Worm (Caenorhabditis elegans): ENCODE measurements around the gene B0281.4.

Gene B0281.4

DNA sequence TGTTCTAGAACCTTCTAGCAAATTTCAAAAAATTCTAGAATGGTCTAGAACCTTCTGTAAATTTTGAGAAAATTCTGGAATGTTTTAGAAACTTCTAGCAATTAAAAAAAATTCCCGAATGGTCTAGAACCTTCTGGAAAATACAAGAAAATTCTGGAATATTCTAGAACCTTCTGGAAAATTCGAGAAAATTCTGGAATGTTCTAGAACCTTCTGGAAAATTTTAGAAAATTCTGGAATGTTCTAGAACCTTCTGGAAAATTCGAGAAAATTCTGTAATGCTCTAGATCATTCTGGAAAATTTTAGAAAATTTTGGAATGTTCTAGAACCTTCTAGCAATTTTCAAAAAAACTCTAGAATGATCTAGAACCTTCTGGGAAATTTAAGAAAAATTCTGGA lies 31.8 kb upstream of the B0281.4 start:
- TF ChIP-seq ceh-36 (tag; optimal IDR thresholded peaks at IDR 0.05) = no peak
- TF ChIP-seq hmg-4 (GFP tag; optimal IDR thresholded peaks at IDR 0.05) = no peak
- no peak for TF ChIP-seq tbx-11 (GFP tag; IDR thresholded peaks at IDR 0.05)
- TF ChIP-seq tra-4 (tag; optimal IDR thresholded peaks at IDR 0.05) = no peak
- TF ChIP-seq aly-1 (tag; optimal IDR thresholded peaks at IDR 0.05) = no peak
- no peak for TF ChIP-seq scrt-1 (GFP tag; IDR thresholded peaks at IDR 0.05)
- no peak for TF ChIP-seq ceh-13 (GFP tag; optimal IDR thresholded peaks at IDR 0.05)
- no peak for TF ChIP-seq flt-1 (GFP tag; IDR thresholded peaks at IDR 0.05)
- TF ChIP-seq hmbx-1 (tag; optimal IDR thresholded peaks at IDR 0.05) = no peak
- TF ChIP-seq hnd-1 (tag; optimal IDR thresholded peaks at IDR 0.05) = no peak
- TF ChIP-seq ets-7 (tag; optimal IDR thresholded peaks at IDR 0.05) = no peak
- TF ChIP-seq tbx-37 (GFP tag; conservative IDR thresholded peaks at IDR 0.05) = no peak

DNA sequence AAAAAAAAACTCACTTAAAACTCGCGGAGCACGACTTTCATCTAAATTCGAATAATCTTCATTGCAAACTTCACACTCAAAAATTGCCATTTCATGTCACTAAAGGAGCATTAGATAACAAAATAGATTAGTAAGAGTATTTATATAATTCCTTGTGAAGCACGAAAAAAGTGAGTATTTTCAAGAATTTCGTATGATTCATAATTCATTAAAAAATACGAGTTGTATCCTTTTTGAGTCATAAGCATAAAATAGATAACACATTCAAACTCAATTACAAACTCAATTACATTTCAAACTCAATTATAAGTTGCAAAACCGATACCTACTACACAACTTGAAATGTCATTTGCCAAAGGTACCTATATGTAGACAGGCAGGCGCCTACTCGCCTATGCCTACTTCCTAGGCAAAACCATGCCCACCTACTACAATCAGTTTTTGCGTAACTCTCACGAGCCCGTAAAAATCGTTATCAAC lies 30.4 kb upstream of the B0281.4 start, which contains the start of the genes ZK1240.8 and ZK1240.1:
Gene ZK1240.8, minus strand, starts transcription at position 101 of the 480 bp plus-strand sequence.
Gene ZK1240.1, plus strand, starts transcription at position 430 of the 480 bp plus-strand sequence.
- TF ChIP-seq hmg-4 (GFP tag; optimal IDR thresholded peaks at IDR 0.05) (no peak), F13C5.2 (tag; optimal IDR thresholded peaks at IDR 0.05) (no peak), B0310.2 (tag; optimal IDR thresholded peaks at IDR 0.05) (no peak)

DNA sequence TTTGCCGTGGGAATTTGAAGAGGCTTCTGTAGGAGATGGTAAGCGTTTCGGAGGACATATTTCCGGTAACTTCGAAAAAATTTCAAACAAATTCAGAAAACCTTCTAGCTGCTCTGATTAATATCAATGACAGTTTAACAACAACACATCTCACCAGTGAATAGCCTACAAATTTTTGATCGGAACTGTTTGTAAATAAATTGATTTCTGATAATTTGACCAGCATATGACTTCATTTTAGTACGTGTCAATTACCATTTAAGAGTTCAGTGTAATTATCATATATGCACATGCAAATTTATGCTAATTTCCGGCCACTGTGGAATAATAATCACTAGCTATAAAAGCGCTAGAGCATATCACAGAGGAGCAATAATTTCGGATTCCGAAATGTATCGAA lies 26.3 kb upstream of the B0281.4 start, which contains the start of gene ZK1240.11:
Gene ZK1240.11, plus strand, starts transcription at position 301 of the 400 bp plus-strand sequence.
- TF ChIP-seq tbx-37 (GFP tag; conservative IDR thresholded peaks at IDR 0.05) (no peak), ama-1 (optimal IDR thresholded peaks at IDR 0.05) (no peak), ceh-36 (tag; optimal IDR thresholded peaks at IDR 0.05) (no peak), pes-1 (GFP tag; IDR thresholded peaks at IDR 0.05) (no peak), aly-1 (tag; optimal IDR thresholded peaks at IDR 0.05) (no peak), hmg-4 (GFP tag; optimal IDR thresholded peaks at IDR 0.05) (no peak), ets-7 (tag; optimal IDR thresholded peaks at IDR 0.05) (no peak), tra-4 (tag; optimal IDR thresholded peaks at IDR 0.05) (no peak), F13C5.2 (tag; optimal IDR thresholded peaks at IDR 0.05) (no peak), hnd-1 (tag; optimal IDR thresholded peaks at IDR 0.05) (no peak), sea-1 (GFP tag; conservative IDR thresholded peaks at IDR 0.05) (no peak), B0310.2 (tag; optimal IDR thresholded peaks at IDR 0.05) (no peak), flt-1 (GFP tag; IDR thresholded peaks at IDR 0.05) (no peak), ceh-13 (GFP tag; optimal IDR thresholded peaks at IDR 0.05) (no peak), tbx-11 (GFP tag; IDR thresholded peaks at IDR 0.05) (no peak), hmbx-1 (tag; optimal IDR thresholded peaks at IDR 0.05) (no peak), scrt-1 (GFP tag; IDR thresholded peaks at IDR 0.05) (no peak)

DNA sequence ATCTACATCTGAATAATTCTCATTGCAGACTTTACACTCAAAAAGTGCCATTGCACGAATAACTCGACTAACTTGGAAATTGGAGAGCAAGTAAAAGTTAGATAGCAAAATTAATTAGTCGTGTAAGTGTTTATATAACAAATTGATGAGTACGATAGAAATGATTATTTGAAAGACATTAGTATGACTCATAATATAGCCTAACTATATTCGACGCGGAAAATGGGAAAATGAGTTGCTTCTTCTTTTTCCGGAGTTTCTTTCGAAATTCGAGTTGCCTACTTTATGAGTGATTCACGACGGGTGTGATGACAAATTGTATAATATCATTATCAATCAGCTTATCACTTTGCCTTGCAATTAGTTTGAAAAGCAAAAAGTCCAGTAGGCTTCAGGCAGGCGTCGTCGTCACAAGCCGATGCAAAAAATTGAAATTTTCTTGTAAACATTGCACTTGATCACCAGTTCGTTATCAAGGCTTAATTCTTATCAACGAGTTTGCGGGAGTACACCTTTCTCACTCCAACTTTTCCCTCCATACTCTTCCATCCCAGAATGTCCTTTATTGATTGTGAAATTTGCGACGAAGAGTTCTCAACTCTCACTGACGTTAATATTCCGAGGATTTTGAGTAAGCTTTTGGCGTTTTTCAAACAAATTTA lies 24.3 kb upstream of the B0281.4 start, which contains the start of the genes ZK1240.6 and ZK1240.2:
Gene ZK1240.6, minus strand, starts transcription at position 51 of the 662 bp plus-strand sequence.
Gene ZK1240.2, plus strand, starts transcription at position 520 of the 662 bp plus-strand sequence.
- TF ChIP-seq hmbx-1 (tag; optimal IDR thresholded peaks at IDR 0.05) (no peak), hmg-4 (GFP tag; optimal IDR thresholded peaks at IDR 0.05) (no peak), scrt-1 (GFP tag; IDR thresholded peaks at IDR 0.05) (no peak), ceh-36 (tag; optimal IDR thresholded peaks at IDR 0.05) (no peak), tbx-11 (GFP tag; IDR thresholded peaks at IDR 0.05) (no peak), tbx-37 (GFP tag; conservative IDR thresholded peaks at IDR 0.05) (no peak), pes-1 (GFP tag; IDR thresholded peaks at IDR 0.05) (no peak), aly-1 (tag; optimal IDR thresholded peaks at IDR 0.05) (no peak), flt-1 (GFP tag; IDR thresholded peaks at IDR 0.05) (no peak), sea-1 (GFP tag; conservative IDR thresholded peaks at IDR 0.05) (no peak), tra-4 (tag; optimal IDR thresholded peaks at IDR 0.05) (no peak), ets-7 (tag; optimal IDR thresholded peaks at IDR 0.05) (no peak)

DNA sequence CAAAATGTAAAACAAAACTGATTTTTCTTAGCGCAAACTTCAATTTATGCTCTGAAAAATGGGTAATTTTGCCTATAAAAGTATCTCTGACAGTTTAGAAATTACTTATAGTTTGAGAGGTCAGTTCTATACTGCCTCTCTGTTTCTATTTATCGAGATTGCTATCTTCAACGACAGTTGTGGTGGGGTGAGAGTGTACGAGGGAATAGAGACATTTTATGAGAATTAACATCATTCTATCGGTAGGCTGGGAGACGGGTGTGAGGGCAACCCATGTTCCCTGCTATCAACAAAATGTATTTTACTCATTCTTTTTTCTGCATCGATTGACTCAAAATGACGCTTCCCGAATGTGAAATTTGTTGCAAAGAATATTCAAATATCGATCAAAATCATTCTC lies 21.5 kb upstream of the B0281.4 start, which contains the start of gene ZK1240.3:
Gene ZK1240.3, plus strand, starts transcription at position 238 of the 400 bp plus-strand sequence.
- TF ChIP-seq hnd-1 (tag; optimal IDR thresholded peaks at IDR 0.05) (no peak), tra-4 (tag; optimal IDR thresholded peaks at IDR 0.05) (no peak), B0310.2 (tag; optimal IDR thresholded peaks at IDR 0.05) (no peak), ceh-13 (GFP tag; optimal IDR thresholded peaks at IDR 0.05) (no peak)

DNA sequence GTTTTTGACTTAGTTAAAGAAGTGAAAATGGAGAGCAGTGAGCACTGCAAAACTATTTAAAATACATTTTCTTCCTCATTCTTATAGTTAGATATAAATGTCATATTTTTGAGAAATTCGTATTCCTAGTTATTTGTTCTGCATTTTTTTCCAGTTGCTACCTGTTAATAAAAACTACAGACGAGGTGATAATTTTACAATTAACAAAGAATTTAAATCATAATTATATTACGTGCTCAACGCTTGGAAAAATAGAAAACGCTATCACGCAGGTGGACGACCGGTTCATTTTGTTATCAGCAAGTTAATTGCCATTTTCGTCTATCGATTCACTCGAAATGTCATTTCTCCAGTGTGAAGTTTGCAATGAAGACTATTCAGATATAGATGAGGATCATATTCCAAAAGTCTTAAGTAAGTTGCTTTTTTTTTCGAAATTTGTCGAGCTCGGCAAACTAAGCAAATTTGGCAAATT lies 19.3 kb upstream of the B0281.4 start, which contains the start of the genes ZK1240.5 and ZK1240.9:
Gene ZK1240.5, minus strand, starts transcription at position 51 of the 475 bp plus-strand sequence.
Gene ZK1240.9, plus strand, starts transcription at position 307 of the 475 bp plus-strand sequence.
- TF ChIP-seq scrt-1 (GFP tag; IDR thresholded peaks at IDR 0.05) (no peak), F13C5.2 (tag; optimal IDR thresholded peaks at IDR 0.05) (no peak), hnd-1 (tag; optimal IDR thresholded peaks at IDR 0.05) (no peak), B0310.2 (tag; optimal IDR thresholded peaks at IDR 0.05) (no peak), tbx-11 (GFP tag; IDR thresholded peaks at IDR 0.05) (no peak), tbx-37 (GFP tag; conservative IDR thresholded peaks at IDR 0.05) (no peak), ets-7 (tag; optimal IDR thresholded peaks at IDR 0.05) (no peak), ceh-13 (GFP tag; optimal IDR thresholded peaks at IDR 0.05) (no peak), aly-1 (tag; optimal IDR thresholded peaks at IDR 0.05) (no peak)

DNA sequence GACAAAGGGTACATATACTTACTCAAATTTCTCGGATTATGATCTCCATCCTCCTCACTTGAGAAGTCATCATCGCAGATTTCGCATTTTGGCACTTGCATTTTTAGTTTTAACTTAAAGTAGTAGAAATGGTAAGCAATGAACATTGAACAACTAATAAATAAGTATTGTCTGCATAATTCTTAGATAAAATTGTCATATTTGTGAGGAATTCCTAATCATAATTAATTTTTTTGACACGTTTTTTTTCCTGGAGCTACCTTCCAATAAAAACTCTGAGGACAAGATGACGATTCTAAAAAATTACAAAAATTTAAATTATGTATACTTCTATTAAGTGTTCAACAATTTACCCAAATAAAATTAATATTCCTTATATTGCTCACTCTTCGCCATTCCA lies 14.1 kb upstream of the B0281.4 start, which contains the start of the genes trim-21 and B0281.1:
Gene trim-21, minus strand, starts transcription at position 101 of the 400 bp plus-strand sequence.
Gene B0281.1, plus strand, starts transcription at position 321 of the 400 bp plus-strand sequence.
- TF ChIP-seq ceh-13 (GFP tag; optimal IDR thresholded peaks at IDR 0.05) (no peak), ama-1 (optimal IDR thresholded peaks at IDR 0.05) (no peak), ceh-36 (tag; optimal IDR thresholded peaks at IDR 0.05) (no peak), hnd-1 (tag; optimal IDR thresholded peaks at IDR 0.05) (no peak), flt-1 (GFP tag; IDR thresholded peaks at IDR 0.05) (no peak), sea-1 (GFP tag; conservative IDR thresholded peaks at IDR 0.05) (no peak)
